Fruit fly (Drosophila melanogaster) whole organism, embryonic: Measurements from ENCODE around the gene CG43367.

ENCODE experiments used
- Aef1 ChIP-seq: fragments of 200-800 bp; sonication (Bioruptor generic); IDR thresholded peaks from 3 replicates; pipeline ENCODE4 v1.3.6; 2022; ENCODE audit warnings: missing biosample characterization, missing genetic modification characterization
- Antp ChIP-seq: fragments of 200-800 bp; sonication (Bioruptor generic); optimal IDR thresholded peaks from 3 replicates; lab custom pipeline; 2016; ENCODE audit warnings: missing biosample characterization, missing genetic modification characterization
- CG10267 ChIP-seq: fragments of 200-800 bp; sonication (Bioruptor generic); optimal IDR thresholded peaks from 2 replicates; lab custom pipeline; 2018; ENCODE audit warnings: missing biosample characterization, mild to moderate bottlenecking, missing genetic modification characterization, moderate library complexity
- CG10462 ChIP-seq: fragments of 200-800 bp; sonication (Bioruptor generic); optimal IDR thresholded peaks from 2 replicates; lab custom pipeline; 2016; ENCODE audit warnings: missing biosample characterization, missing genetic modification characterization
- CG10654 ChIP-seq: fragments of 200-800 bp; sonication (Bioruptor generic); optimal IDR thresholded peaks from 2 replicates; lab custom pipeline; 2016; ENCODE audit warnings: missing biosample characterization, missing genetic modification characterization
- CG10959 ChIP-seq: fragments of 200-800 bp; sonication (Bioruptor generic); IDR thresholded peaks from 2 replicates; pipeline ENCODE4 v1.3.6; 2022; ENCODE audit warnings: missing biosample characterization, missing genetic modification characterization
- CG11723 ChIP-seq: fragments of 200-800 bp; sonication (Bioruptor generic); optimal IDR thresholded peaks from 2 replicates; lab custom pipeline; 2017; ENCODE audit warnings: missing biosample characterization, mild to moderate bottlenecking, missing genetic modification characterization
- CG15514 ChIP-seq: fragments of 200-800 bp; sonication (Bioruptor generic); optimal IDR thresholded peaks from 3 replicates; lab custom pipeline; 2017; ENCODE audit warnings: missing biosample characterization, missing genetic modification characterization, mild to moderate bottlenecking, moderate library complexity, missing genetic modification reagents
- CG16815 ChIP-seq: fragments of 200-800 bp; sonication (Bioruptor generic); optimal IDR thresholded peaks from 3 replicates; lab custom pipeline; 2017; ENCODE audit warnings: missing biosample characterization, mild to moderate bottlenecking, missing genetic modification characterization
- CG17361 ChIP-seq: fragments of 200-800 bp; sonication (Bioruptor generic); IDR thresholded peaks from 3 replicates; pipeline ENCODE4 v1.3.6; 2022; ENCODE audit warnings: missing biosample characterization, missing genetic modification characterization
- CG17385 ChIP-seq: fragments of 200-800 bp; sonication (Bioruptor generic); optimal IDR thresholded peaks from 3 replicates; lab custom pipeline; 2018; ENCODE audit warnings: missing biosample characterization, mild to moderate bottlenecking, missing genetic modification characterization
- CG17568 ChIP-seq: fragments of 200-800 bp; sonication (Bioruptor generic); optimal IDR thresholded peaks from 2 replicates; lab custom pipeline; 2018; ENCODE audit warnings: missing biosample characterization, mild to moderate bottlenecking, missing genetic modification characterization, moderate library complexity
- CG18764 ChIP-seq: fragments of 200-800 bp; sonication (Bioruptor generic); optimal IDR thresholded peaks from 3 replicates; lab custom pipeline; 2016; ENCODE audit warnings: missing biosample characterization, missing genetic modification characterization
- CG33557 ChIP-seq: fragments of 200-800 bp; sonication (Bioruptor generic); optimal IDR thresholded peaks from 2 replicates; lab custom pipeline; 2019; ENCODE audit warnings: missing biosample characterization, mild to moderate bottlenecking, missing genetic modification characterization, moderate library complexity
- CG3995 ChIP-seq: fragments of 200-800 bp; sonication (Bioruptor generic); optimal IDR thresholded peaks from 3 replicates; lab custom pipeline; 2016; ENCODE audit warnings: missing biosample characterization, missing genetic modification characterization
- CG43689 ChIP-seq: fragments of 200-800 bp; sonication (Bioruptor generic); IDR thresholded peaks from 2 replicates; pipeline ENCODE4 v1.3.6; 2022; ENCODE audit warnings: missing biosample characterization, missing genetic modification characterization
- CG6254 ChIP-seq: fragments of 200-800 bp; sonication (Bioruptor generic); optimal IDR thresholded peaks from 3 replicates; lab custom pipeline; 2017; ENCODE audit warnings: mild to moderate bottlenecking, missing biosample characterization, missing genetic modification reagents, missing genetic modification characterization
- CG6683 ChIP-seq: fragments of 200-800 bp; sonication (Bioruptor generic); optimal IDR thresholded peaks from 2 replicates; lab custom pipeline; 2017; ENCODE audit warnings: missing biosample characterization, mild to moderate bottlenecking, missing genetic modification characterization, missing genetic modification reagents
- CG8388 ChIP-seq: fragments of 200-800 bp; sonication (Bioruptor generic); optimal IDR thresholded peaks from 2 replicates; lab custom pipeline; 2019; ENCODE audit warnings: missing biosample characterization, mild to moderate bottlenecking, missing genetic modification characterization, moderate library complexity
- CG9437 ChIP-seq: fragments of 200-800 bp; sonication (Bioruptor generic); optimal IDR thresholded peaks from 2 replicates; lab custom pipeline; 2018; ENCODE audit warnings: missing biosample characterization, mild to moderate bottlenecking, missing genetic modification characterization
- CkIIα-i1 ChIP-seq: fragments of 200-800 bp; sonication (Bioruptor generic); IDR thresholded peaks from 2 replicates; pipeline ENCODE4 v1.3.6; 2022; ENCODE audit warnings: missing biosample characterization, missing genetic modification characterization
- D19A ChIP-seq: fragments of 200-800 bp; optimal IDR thresholded peaks from 3 replicates; lab custom pipeline; 2019; ENCODE audit warnings: missing biosample characterization, mild to moderate bottlenecking, missing genetic modification characterization, moderate library complexity
- GATAe ChIP-seq: fragments of 200-800 bp; sonication (Bioruptor generic); conservative IDR thresholded peaks from 2 replicates; pipeline ENCODE4 v1.3.6; 2022; ENCODE audit warnings: missing biosample characterization, missing genetic modification characterization
- Gsc ChIP-seq: fragments of 200-800 bp; sonication (Bioruptor generic); IDR thresholded peaks from 2 replicates; pipeline ENCODE4 v1.3.6; 2022; ENCODE audit warnings: missing biosample characterization, missing genetic modification characterization
- Hsf ChIP-seq: fragments of 200-800 bp; sonication (Bioruptor generic); optimal IDR thresholded peaks from 3 replicates; lab custom pipeline; 2016; ENCODE audit warnings: missing biosample characterization, missing genetic modification characterization
- Mes4 ChIP-seq: fragments of 200-800 bp; sonication (Bioruptor generic); optimal IDR thresholded peaks from 2 replicates; lab custom pipeline; 2016; ENCODE audit warnings: missing biosample characterization, missing genetic modification characterization
- Neu2 ChIP-seq: fragments of 200-800 bp; sonication (Bioruptor generic); optimal IDR thresholded peaks from 3 replicates; lab custom pipeline; 2016; ENCODE audit warnings: missing biosample characterization, missing genetic modification characterization, borderline replicate concordance
- Ravus ChIP-seq: fragments of 200-800 bp; sonication (Bioruptor generic); IDR thresholded peaks from 2 replicates; pipeline ENCODE4 v1.3.6; 2022; ENCODE audit warnings: missing biosample characterization, missing genetic modification characterization
- Trl ChIP-seq, 3 experiments: fragments of >200 bp in 2 of 3; fragments of 200-800 bp in 1 of 3; sonication (Bioruptor generic) in 1 of 3; optimal IDR thresholded peaks; 2 replicates in 1 of 3; 3 replicates in 2 of 3; lab custom pipeline; 2016 to 2017; ENCODE audit warnings: missing biosample characterization in 1 of 3, missing genetic modification characterization in 1 of 3
- Usf ChIP-seq: fragments of 200-800 bp; sonication (Bioruptor generic); optimal IDR thresholded peaks from 2 replicates; lab custom pipeline; 2017; ENCODE audit warnings: missing genotype, missing biosample characterization, missing genetic modification characterization
- Vsx1 ChIP-seq: fragments of 200-800 bp; sonication (Bioruptor generic); optimal IDR thresholded peaks from 2 replicates; lab custom pipeline; 2017; ENCODE audit warnings: missing biosample characterization, mild to moderate bottlenecking, missing genetic modification characterization, missing genetic modification reagents
- bigmax ChIP-seq: fragments of 200-800 bp; sonication (Bioruptor generic); optimal IDR thresholded peaks from 2 replicates; lab custom pipeline; 2018; ENCODE audit warnings: missing biosample characterization, mild to moderate bottlenecking, missing genetic modification characterization
- chinmo ChIP-seq: fragments of 200-800 bp; sonication (Bioruptor generic); IDR thresholded peaks from 4 replicates; pipeline ENCODE4 v1.3.6; 2022; ENCODE audit warnings: missing biosample characterization, missing genetic modification characterization; ENCODE audit not compliant: partially characterized antibody
- chm ChIP-seq: fragments of 200-800 bp; sonication (Bioruptor generic); IDR thresholded peaks from 2 replicates; pipeline ENCODE4 v1.3.6; 2022; ENCODE audit warnings: missing biosample characterization, missing genetic modification characterization
- dmrt99B ChIP-seq: fragments of 200-800 bp; sonication (Bioruptor generic); optimal IDR thresholded peaks from 2 replicates; lab custom pipeline; 2018; ENCODE audit warnings: missing biosample characterization, mild to moderate bottlenecking, missing genetic modification characterization, moderate library complexity
- fd3F ChIP-seq: fragments of 200-800 bp; sonication (Bioruptor generic); optimal IDR thresholded peaks from 2 replicates; lab custom pipeline; 2018; ENCODE audit warnings: missing biosample characterization, mild to moderate bottlenecking, missing genetic modification characterization, moderate library complexity
- ftz-f1 ChIP-seq: fragments of 200-800 bp; sonication (Bioruptor generic); optimal IDR thresholded peaks from 2 replicates; lab custom pipeline; 2016; ENCODE audit warnings: missing biosample characterization, missing genetic modification characterization
- gfzf ChIP-seq: fragments of 200-800 bp; sonication (Bioruptor generic); optimal IDR thresholded peaks from 2 replicates; lab custom pipeline; 2016; ENCODE audit warnings: missing biosample characterization, mild to moderate bottlenecking, missing genetic modification characterization, moderate library complexity
- gsb ChIP-seq: fragments of 200-800 bp; sonication (Bioruptor generic); IDR thresholded peaks from 2 replicates; pipeline ENCODE4 v1.3.6; 2022; ENCODE audit warnings: missing biosample characterization, missing genetic modification characterization
- jing ChIP-seq: fragments of 200-800 bp; sonication (Bioruptor generic); optimal IDR thresholded peaks from 2 replicates; lab custom pipeline; 2018; ENCODE audit warnings: missing biosample characterization, mild to moderate bottlenecking, missing genetic modification characterization
- pfk ChIP-seq: fragments of 200-800 bp; sonication (Bioruptor generic); optimal IDR thresholded peaks from 2 replicates; lab custom pipeline; 2018; ENCODE audit warnings: missing biosample characterization, mild to moderate bottlenecking, missing genetic modification characterization, moderate library complexity
- pros ChIP-seq: fragments of 200-800 bp; sonication (Bioruptor generic); optimal IDR thresholded peaks from 3 replicates; lab custom pipeline; 2019; ENCODE audit warnings: missing biosample characterization, mild to moderate bottlenecking, missing genetic modification characterization, moderate library complexity
- scrt ChIP-seq: fragments of 200-800 bp; sonication (Bioruptor generic); optimal IDR thresholded peaks from 2 replicates; lab custom pipeline; 2018; ENCODE audit warnings: missing biosample characterization, mild to moderate bottlenecking, missing genetic modification characterization, moderate library complexity
- sisA ChIP-seq: fragments of 200-800 bp; sonication (Bioruptor generic); IDR thresholded peaks from 2 replicates; pipeline ENCODE4 v1.3.6; 2022; ENCODE audit warnings: missing biosample characterization, missing genetic modification characterization
- sqz ChIP-seq: fragments of 200-800 bp; sonication (Bioruptor generic); optimal IDR thresholded peaks from 3 replicates; lab custom pipeline; 2018; ENCODE audit warnings: missing biosample characterization, mild to moderate bottlenecking, missing genetic modification characterization
- tin ChIP-seq: fragments of 200-800 bp; sonication (Bioruptor generic); optimal IDR thresholded peaks from 3 replicates; lab custom pipeline; 2016; ENCODE audit warnings: missing biosample characterization, missing genetic modification characterization
- tll ChIP-seq, 2 experiments: fragments of 200-800 bp in 1 of 2; fragments of >200 bp in 1 of 2; sonication (Bioruptor generic) in 1 of 2; optimal IDR thresholded peaks; 2 replicates each; lab custom pipeline; 2017 to 2019; ENCODE audit warnings: missing biosample characterization in 2 of 2, missing genetic modification characterization in 2 of 2, mild to moderate bottlenecking in 1 of 2, moderate library complexity in 1 of 2
- trem ChIP-seq: fragments of 200-800 bp; optimal IDR thresholded peaks from 3 replicates; lab custom pipeline; 2019; ENCODE audit warnings: missing biosample characterization, mild to moderate bottlenecking, missing genetic modification characterization, moderate library complexity
- tup ChIP-seq: fragments of 200-800 bp; sonication (Bioruptor generic); optimal IDR thresholded peaks from 2 replicates; lab custom pipeline; 2016; ENCODE audit warnings: missing biosample characterization, mild to moderate bottlenecking, missing genetic modification characterization, moderate library complexity
- wdn ChIP-seq: fragments of 200-800 bp; sonication (Bioruptor generic); IDR thresholded peaks from 2 replicates; pipeline ENCODE4 v1.3.6; 2022; ENCODE audit warnings: missing biosample characterization, missing genetic modification characterization
- z ChIP-seq: fragments of 200-800 bp; sonication (Bioruptor generic); IDR thresholded peaks from 3 replicates; pipeline ENCODE4 v1.3.6; 2022; ENCODE audit warnings: missing biosample characterization, missing genetic modification characterization

The CG43367 gene

dm6 chr3L:4242428-4242827 lies 48.6 kb downstream of the CG43367 start, which contains the start of gene pav (continued):
- TF ChIP-seq CG33557, result no peak
- TF ChIP-seq Hsf, result no peak
- TF ChIP-seq trem (tag; lab: Kevin White, UChicago), result peak; percentile 61
- TF ChIP-seq CG9437 (GFP tag; lab: Kevin White, UChicago), result no peak
- no peak for TF ChIP-seq CG10462 (GFP tag; lab: Kevin White, UChicago)
- TF ChIP-seq chm (GFP tag; lab: Robert Waterston, UW), result no peak
- 0 out of 2 replicates have a peak, but pooled peaks have one; percentile 33 for TF ChIP-seq sisA (GFP tag; lab: Robert Waterston, UW)
- no peak for TF ChIP-seq Gsc (GFP tag; lab: Robert Waterston, UW)
- no peak for TF ChIP-seq CG16815 (GFP tag; lab: Kevin White, UChicago)
- no peak for TF ChIP-seq jing (GFP tag; lab: Kevin White, UChicago)
- TF ChIP-seq Vsx1, result no peak
- no peak for TF ChIP-seq sqz (GFP tag; lab: Kevin White, UChicago)
- no peak for TF ChIP-seq CG43689
- TF ChIP-seq CG10959 (GFP tag; lab: Robert Waterston, UW), result no peak
- TF ChIP-seq CG17385, result no peak
- no peak for TF ChIP-seq bigmax (GFP tag; lab: Kevin White, UChicago)
- no peak for TF ChIP-seq dmrt99B (tag; lab: Kevin White, UChicago)
- peak; percentile 61 for TF ChIP-seq CG10267
- TF ChIP-seq CG3995 (GFP tag; lab: Kevin White, UChicago), result peak; percentile 5
- peak; percentile 58 for TF ChIP-seq CG15514
- TF ChIP-seq Ravus, result no peak
- TF ChIP-seq tup (GFP tag; lab: Kevin White, UChicago), result no peak
- TF ChIP-seq Aef1 (GFP tag; lab: Robert Waterston, UW), result no peak
- TF ChIP-seq gsb (GFP tag; lab: Robert Waterston, UW), result no peak
- TF ChIP-seq scrt (GFP tag; lab: Kevin White, UChicago), result no peak
- TF ChIP-seq fd3F (GFP tag; lab: Kevin White, UChicago), result no peak
- no peak for TF ChIP-seq pfk
- TF ChIP-seq CkIIα-i1 (GFP tag; lab: Robert Waterston, UW), result no peak
- no peak for TF ChIP-seq wdn
- no peak for TF ChIP-seq CG8388 (GFP tag; lab: Kevin White, UChicago)
- TF ChIP-seq tll (GFP tag; optimal IDR thresholded peaks at IDR 0.05; lab: Kevin White, UChicago), result no peak
- no peak for TF ChIP-seq GATAe (GFP tag; lab: Robert Waterston, UW)
- no peak for TF ChIP-seq CG10654 (GFP tag; lab: Kevin White, UChicago)
- no peak for TF ChIP-seq z (GFP tag; lab: Robert Waterston, UW)
- no peak for TF ChIP-seq CG6254 (GFP tag; lab: Kevin White, UChicago)
- no peak for TF ChIP-seq Antp (GFP tag; lab: Kevin White, UChicago)
- TF ChIP-seq ftz-f1 (GFP tag; lab: Kevin White, UChicago), result peak; percentile 46
- TF ChIP-seq gfzf, result peak; percentile 83
- TF ChIP-seq Usf (GFP tag; lab: Kevin White, UChicago), result no peak
- TF ChIP-seq Neu2, result no peak
- TF ChIP-seq CG17568 (GFP tag; lab: Kevin White, UChicago), result no peak
- TF ChIP-seq CG11723, result no peak
- TF ChIP-seq Trl (optimal IDR thresholded peaks at IDR 0.05; lab: Kevin White, UChicago), result no peak
- TF ChIP-seq Trl (GFP tag; optimal IDR thresholded peaks at IDR 0.05; lab: Kevin White, UChicago), result no peak
- TF ChIP-seq CG17361, result no peak
- no peak for TF ChIP-seq CG6683 (GFP tag; lab: Kevin White, UChicago)
- TF ChIP-seq Mes4 (GFP tag; lab: Kevin White, UChicago), result no peak
- TF ChIP-seq chinmo (GFP tag; lab: Robert Waterston, UW), result no peak
- no peak for TF ChIP-seq CG18764
- TF ChIP-seq pros (GFP tag; lab: Kevin White, UChicago), result no peak
- TF ChIP-seq tin, result peak; percentile 28
- TF ChIP-seq D19A (tag; lab: Kevin White, UChicago), result peak; percentile 61
